Fruit fly (Drosophila melanogaster): ENCODE measurements around the gene Adi1.

The Adi1 gene

DNA sequence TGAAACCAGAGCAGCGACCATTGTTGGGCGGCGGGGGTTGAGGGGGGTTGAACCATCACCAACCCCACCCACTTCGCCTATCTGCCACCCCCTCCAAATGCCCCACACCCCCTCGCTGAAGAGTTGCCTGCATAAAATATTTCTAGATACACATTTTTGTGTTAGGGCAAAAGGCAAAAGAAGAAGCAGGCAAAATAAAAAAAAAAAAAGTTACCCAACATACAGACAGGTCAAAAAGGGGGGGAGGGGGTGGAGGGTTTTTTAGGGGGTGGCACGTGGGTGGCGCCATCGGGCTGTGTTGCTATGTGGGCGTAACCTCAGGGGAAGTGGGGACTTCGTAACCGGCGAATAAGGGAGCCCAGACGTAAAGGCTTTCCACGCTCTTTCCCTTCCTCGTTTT is 9.4 kb downstream of the Adi1 start (continued):
- TF ChIP-seq Hmr (GFP tag; optimal IDR thresholded peaks at IDR 0.05) (peak; percentile 19), bsh (GFP tag; optimal IDR thresholded peaks at IDR 0.05) (no peak), CG12236 (GFP tag; optimal IDR thresholded peaks at IDR 0.05) (no peak), CG10209 (GFP tag; optimal IDR thresholded peaks at IDR 0.05) (no peak), CG1647 (GFP tag; optimal IDR thresholded peaks at IDR 0.05) (no peak), seq (GFP tag; IDR thresholded peaks at IDR 0.05) (no peak), CG3847 (GFP tag; IDR thresholded peaks at IDR 0.05) (no peak), CG31365 (tag; optimal IDR thresholded peaks at IDR 0.05) (no peak), ham (GFP tag; IDR thresholded peaks at IDR 0.05) (no peak), CG17802 (tag; optimal IDR thresholded peaks at IDR 0.05) (no peak), Ptx1 (GFP tag; IDR thresholded peaks at IDR 0.05) (no peak), Hmx (GFP tag; optimal IDR thresholded peaks at IDR 0.05) (no peak), Pdp1 (GFP tag; optimal IDR thresholded peaks at IDR 0.05) (no peak), B-H1 (GFP tag; IDR thresholded peaks at IDR 0.05) (no peak), Adf1 (GFP tag; IDR thresholded peaks at IDR 0.05) (peak; percentile 42; the same call in 1 of the 2 replicates), NfI (GFP tag; optimal IDR thresholded peaks at IDR 0.05) (no peak), ci (GFP tag; IDR thresholded peaks at IDR 0.05) (0 out of 3 replicates have a peak, but pooled peaks have one; percentile 30), CG10654 (GFP tag; optimal IDR thresholded peaks at IDR 0.05) (no peak), phol (tag; optimal IDR thresholded peaks at IDR 0.05) (no peak), sd (tag; optimal IDR thresholded peaks at IDR 0.05) (no peak), Tbp (GFP tag; optimal IDR thresholded peaks at IDR 0.05) (no peak), btn (GFP tag; optimal IDR thresholded peaks at IDR 0.05) (no peak), CG30431 (GFP tag; optimal IDR thresholded peaks at IDR 0.05) (no peak), CG9932 (GFP tag; IDR thresholded peaks at IDR 0.05) (no peak), Poxn (GFP tag; IDR thresholded peaks at IDR 0.05) (no peak), Fer1 (GFP tag; optimal IDR thresholded peaks at IDR 0.05) (no peak), CG15269 (tag; optimal IDR thresholded peaks at IDR 0.05) (no peak), chn (GFP tag; optimal IDR thresholded peaks at IDR 0.05) (no peak), tll (GFP tag; optimal IDR thresholded peaks at IDR 0.05) (no peak), CG13894 (tag; optimal IDR thresholded peaks at IDR 0.05) (peak; percentile 50), ap (GFP tag; IDR thresholded peaks at IDR 0.05) (no peak), CG4404 (GFP tag; IDR thresholded peaks at IDR 0.05) (no peak), CG11696 (GFP tag; IDR thresholded peaks at IDR 0.05) (no peak), tin (GFP tag; optimal IDR thresholded peaks at IDR 0.05) (no peak), Doc3 (GFP tag; IDR thresholded peaks at IDR 0.05; ENCODE audit: partially characterized antibody) (no peak), Bgb (GFP tag; IDR thresholded peaks at IDR 0.05; ENCODE audit: partially characterized antibody) (no peak), CG6175 (GFP tag; IDR thresholded peaks at IDR 0.05) (no peak), bab2 (GFP tag; optimal IDR thresholded peaks at IDR 0.05) (no peak), toy (GFP tag; IDR thresholded peaks at IDR 0.05) (no peak), Oli (tag; optimal IDR thresholded peaks at IDR 0.05) (no peak), CG9727 (GFP tag; optimal IDR thresholded peaks at IDR 0.05) (no peak), CG10366 (GFP tag; IDR thresholded peaks at IDR 0.05) (no peak), CG2116 (GFP tag; optimal IDR thresholded peaks at IDR 0.05) (no peak), CG43689 (GFP tag; IDR thresholded peaks at IDR 0.05) (no peak), Med (GFP tag) (peak; percentile 15), run (tag; optimal IDR thresholded peaks at IDR 0.05) (no peak), Sin3A (optimal IDR thresholded peaks at IDR 0.05) (no peak), kay (GFP tag; optimal IDR thresholded peaks at IDR 0.05) (no peak), vvl (GFP tag; IDR thresholded peaks at IDR 0.05) (no peak), CG11560 (tag; IDR thresholded peaks at IDR 0.05) (no peak), CHES-1-like (GFP tag; optimal IDR thresholded peaks at IDR 0.05) (no peak), Hey (tag; optimal IDR thresholded peaks at IDR 0.05) (peak; percentile 39), CG15073 (GFP tag; optimal IDR thresholded peaks at IDR 0.05) (no peak)
